Worm (Caenorhabditis elegans) whole organism, L4 larva: ENCODE measurements around the gene ncs-3.
A peak's percentile ranks its signal among the peaks of the same experiment; 100 is the strongest.

ENCODE experiments used
- D1046.2 ChIP-seq: fragments of 200-800 bp; sonication (Bioruptor generic); IDR thresholded peaks from 2 replicates; pipeline ENCODE4 v1.3.6; 2022; ENCODE audit warnings: missing genetic modification characterization, missing compliant biosample characterization
- F26F4.8 ChIP-seq: fragments of 200-800 bp; sonication (Bioruptor generic); conservative IDR thresholded peaks from 2 replicates; pipeline ENCODE4 v1.3.6; 2022; ENCODE audit warnings: missing genetic modification characterization, missing compliant biosample characterization
- F37D6.2 ChIP-seq: sonication (generic microtip); optimal IDR thresholded peaks from 2 replicates; lab custom pipeline; 2016; ENCODE audit warnings: mild to moderate bottlenecking, missing genetic modification characterization, missing compliant biosample characterization
- Y105C5A.15 ChIP-seq: fragments of 200-800 bp; sonication (Bioruptor generic); IDR thresholded peaks from 2 replicates; pipeline ENCODE4 v1.3.6; 2022; ENCODE audit warnings: missing genetic modification characterization, missing compliant biosample characterization
- Y48G9A.11 ChIP-seq: fragments of 200-800 bp; sonication (Bioruptor generic); IDR thresholded peaks from 2 replicates; pipeline ENCODE4 v1.3.6; 2022; ENCODE audit warnings: missing genetic modification reagents, missing genetic modification characterization, missing compliant biosample characterization
- Y5F2A.4 ChIP-seq: fragments of 200-800 bp; sonication (Bioruptor generic); optimal IDR thresholded peaks from 2 replicates; lab custom pipeline; 2018; ENCODE audit warnings: mild to moderate bottlenecking, missing genetic modification characterization, missing compliant biosample characterization
- Y75B8A.6 ChIP-seq: fragments of 200-800 bp; sonication (Bioruptor generic); IDR thresholded peaks from 2 replicates; pipeline ENCODE4 v1.3.6; 2022; ENCODE audit warnings: missing genetic modification reagents, missing genetic modification characterization, missing compliant biosample characterization
- ZK546.5 ChIP-seq, 2 experiments: sonication (generic microtip); optimal IDR thresholded peaks; 2 replicates each; lab custom pipeline; 2017; ENCODE audit warnings: missing biosample characterization in 2 of 2, missing genetic modification characterization in 2 of 2
- aha-1 ChIP-seq: fragments of 150-350 bp; peaks from one replicate; lab custom pipeline; 2014; ENCODE audit warnings: missing biosample characterization, missing genetic modification characterization
- ceh-62 ChIP-seq: sonication (generic microtip); optimal IDR thresholded peaks from 2 replicates; lab custom pipeline; 2017; ENCODE audit warnings: missing biosample characterization, missing genetic modification characterization
- ces-1 ChIP-seq: fragments of 150-350 bp; sonication (generic microtip); optimal IDR thresholded peaks from 4 replicates; lab custom pipeline; 2014; ENCODE audit warnings: missing biosample characterization, missing genetic modification reagents, missing genetic modification characterization
- ctbp-1 ChIP-seq: fragments of 200-800 bp; sonication (Bioruptor generic); IDR thresholded peaks from 2 replicates; pipeline ENCODE4 v1.3.6; 2022; ENCODE audit warnings: missing genetic modification reagents, missing genetic modification characterization, missing compliant biosample characterization
- daf-12 ChIP-seq: fragments of 150-350 bp; optimal IDR thresholded peaks from 2 replicates; lab custom pipeline; 2014; ENCODE audit warnings: missing biosample characterization, missing genetic modification reagents, missing genetic modification characterization
- duxl-1 ChIP-seq: sonication (generic microtip); optimal IDR thresholded peaks from 2 replicates; lab custom pipeline; 2016; ENCODE audit warnings: mild to moderate bottlenecking, missing genetic modification characterization, moderate library complexity, missing compliant biosample characterization; ENCODE audit not compliant: poor library complexity
- egl-27 ChIP-seq: sonication (generic microtip); optimal IDR thresholded peaks from 3 replicates; lab custom pipeline; 2017; ENCODE audit warnings: missing biosample characterization, missing genetic modification reagents, missing genetic modification characterization
- egl-43 ChIP-seq: fragments of 200-800 bp; sonication (Bioruptor generic); IDR thresholded peaks from 2 replicates; pipeline ENCODE4 v1.3.6; 2022; ENCODE audit warnings: missing genetic modification reagents, missing genetic modification characterization, missing compliant biosample characterization
- fkh-10 ChIP-seq: fragments of 150-350 bp; optimal IDR thresholded peaks from 2 replicates; lab custom pipeline; 2014; ENCODE audit warnings: missing biosample characterization, missing genetic modification reagents, missing genetic modification characterization
- fos-1 ChIP-seq: fragments of 150-350 bp; optimal IDR thresholded peaks from 2 replicates; lab custom pipeline; 2014; ENCODE audit warnings: missing biosample characterization, missing genetic modification characterization
- hlh-11 ChIP-seq: fragments of 200-800 bp; sonication (Bioruptor generic); optimal IDR thresholded peaks from 2 replicates; lab custom pipeline; 2018; ENCODE audit warnings: mild to moderate bottlenecking, missing genetic modification characterization, missing compliant biosample characterization
- hlh-30 ChIP-seq: sonication (generic microtip); optimal IDR thresholded peaks from 2 replicates; lab custom pipeline; 2017; ENCODE audit warnings: antibody characterized with exemption, mild to moderate bottlenecking, missing genetic modification characterization, missing compliant biosample characterization; ENCODE audit not compliant: insufficient read depth
- lin-15B ChIP-seq: fragments of 150-350 bp; sonication (generic microtip); optimal IDR thresholded peaks from 3 replicates; lab custom pipeline; 2014; ENCODE audit warnings: missing biosample characterization, missing genetic modification characterization
- lin-29 ChIP-seq: fragments of 200-800 bp; sonication (Bioruptor generic); IDR thresholded peaks from 2 replicates; pipeline ENCODE4 v1.3.6; 2022; ENCODE audit warnings: missing genetic modification reagents, missing genetic modification characterization, missing compliant biosample characterization
- lin-38 ChIP-seq: fragments of 200-800 bp; sonication (Bioruptor generic); IDR thresholded peaks from 2 replicates; pipeline ENCODE4 v1.3.6; 2022; ENCODE audit warnings: missing genetic modification reagents, missing genetic modification characterization, missing compliant biosample characterization
- lin-39 ChIP-seq: fragments of 150-350 bp; optimal IDR thresholded peaks from 2 replicates; lab custom pipeline; 2014; ENCODE audit warnings: missing biosample characterization, missing genetic modification reagents, missing genetic modification characterization
- lsy-2 ChIP-seq, 2 experiments: fragments of 150-350 bp in 1 of 2; sonication (generic microtip) in 1 of 2; optimal IDR thresholded peaks; 2 replicates each; lab custom pipeline; 2014 to 2017; ENCODE audit warnings: missing biosample characterization in 2 of 2, missing genetic modification characterization in 2 of 2
- madf-5 ChIP-seq, 2 experiments: fragments of 200-800 bp; sonication (Bioruptor generic); IDR thresholded peaks; 2 replicates each; pipeline ENCODE4 v1.3.6; 2022; ENCODE audit warnings: missing compliant biosample characterization in 2 of 2, missing genetic modification characterization in 2 of 2
- mdl-1 ChIP-seq, 2 experiments: fragments of 150-350 bp in 1 of 2; sonication (generic microtip) in 1 of 2; optimal IDR thresholded peaks; 2 replicates each; lab custom pipeline; 2014 to 2017; ENCODE audit warnings: missing biosample characterization in 2 of 2, missing genetic modification characterization in 2 of 2
- mep-1 ChIP-seq: fragments of 150-350 bp; sonication (generic microtip); optimal IDR thresholded peaks from 3 replicates; lab custom pipeline; 2014; ENCODE audit warnings: missing biosample characterization, missing genetic modification characterization
- mxl-2 ChIP-seq: fragments of 200-800 bp; sonication (Bioruptor generic); conservative IDR thresholded peaks from 2 replicates; pipeline ENCODE4 v1.3.6; 2022; ENCODE audit warnings: missing genetic modification reagents, missing genetic modification characterization, missing compliant biosample characterization
- mxl-3 ChIP-seq: fragments of 200-800 bp; sonication (Bioruptor generic); optimal IDR thresholded peaks from 2 replicates; lab custom pipeline; 2018; ENCODE audit warnings: mild to moderate bottlenecking, missing genetic modification characterization, missing compliant biosample characterization
- nhr-25 ChIP-seq: sonication (generic microtip); optimal IDR thresholded peaks from 2 replicates; lab custom pipeline; 2017; ENCODE audit warnings: missing genetic modification characterization, mild to moderate bottlenecking, missing compliant biosample characterization, antibody characterized with exemption, moderate library complexity, borderline replicate concordance; ENCODE audit not compliant: insufficient read depth
- nhr-48 ChIP-seq: sonication (generic microtip); optimal IDR thresholded peaks from 2 replicates; lab custom pipeline; 2016; ENCODE audit warnings: mild to moderate bottlenecking, missing genetic modification characterization, missing compliant biosample characterization
- nhr-6 ChIP-seq: fragments of 150-350 bp; optimal IDR thresholded peaks from 2 replicates; lab custom pipeline; 2014; ENCODE audit warnings: missing biosample characterization, missing genetic modification characterization
- nhr-77 ChIP-seq: fragments of 150-350 bp; optimal IDR thresholded peaks from 2 replicates; lab custom pipeline; 2014; ENCODE audit warnings: missing biosample characterization, missing genetic modification characterization
- pha-4 ChIP-seq, 2 experiments: fragments of 150-350 bp in 1 of 2; fragments of 200-800 bp in 1 of 2; sonication (Bioruptor generic) in 1 of 2; IDR thresholded peaks in 1 of 2; optimal IDR thresholded peaks in 1 of 2; 2 replicates each; pipeline versions ENCODE4 v1.3.6 to Lab custom; 2014 to 2022; ENCODE audit warnings: missing genetic modification characterization in 2 of 2, missing genetic modification reagents in 2 of 2, missing biosample characterization in 1 of 2, missing compliant biosample characterization in 1 of 2
- rbr-2 ChIP-seq: sonication (generic microtip); optimal IDR thresholded peaks from 2 replicates; lab custom pipeline; 2016; ENCODE audit warnings: missing genotype, missing genetic modification characterization, missing compliant biosample characterization
- sdz-12 ChIP-seq: fragments of 200-800 bp; sonication (Bioruptor generic); optimal IDR thresholded peaks from 2 replicates; lab custom pipeline; 2018; ENCODE audit warnings: mild to moderate bottlenecking, missing genetic modification characterization, missing compliant biosample characterization
- set-16 ChIP-seq: fragments of 200-800 bp; sonication (Bioruptor generic); IDR thresholded peaks from 2 replicates; pipeline ENCODE4 v1.3.6; 2022; ENCODE audit warnings: missing genetic modification reagents, missing genetic modification characterization, missing compliant biosample characterization
- skn-1 ChIP-seq: fragments of 150-350 bp; optimal IDR thresholded peaks from 2 replicates; lab custom pipeline; 2014; ENCODE audit warnings: missing biosample characterization, missing genetic modification characterization
- snpc-1.2 ChIP-seq: fragments of 200-800 bp; sonication (Bioruptor generic); IDR thresholded peaks from 2 replicates; pipeline ENCODE4 v1.3.6; 2022; ENCODE audit warnings: missing genetic modification reagents, missing genetic modification characterization, missing compliant biosample characterization
- tra-1 ChIP-seq: fragments of 200-800 bp; sonication (Bioruptor generic); IDR thresholded peaks from 2 replicates; pipeline ENCODE4 v1.3.6; 2022; ENCODE audit warnings: missing genetic modification reagents, missing genetic modification characterization, missing compliant biosample characterization
- unc-39 ChIP-seq: sonication (generic microtip); optimal IDR thresholded peaks from 2 replicates; lab custom pipeline; 2017; ENCODE audit warnings: missing biosample characterization, missing genetic modification characterization
- zip-11 ChIP-seq: fragments of 200-800 bp; sonication (Bioruptor generic); IDR thresholded peaks from 2 replicates; pipeline ENCODE4 v1.3.6; 2022; ENCODE audit warnings: missing genetic modification characterization, missing compliant biosample characterization

The ncs-3 gene

ce11 chrX:1012385-1012866 lies 41.5 kb upstream of the ncs-3 start (continued):
- TF ChIP-seq pha-4 (GFP tag; IDR thresholded peaks at IDR 0.05; lab: Robert Waterston, UW) (peak; percentile 40; the same call in 1 of the 2 replicates), pha-4 (tag; optimal IDR thresholded peaks at IDR 0.05; lab: Kevin White, UChicago) (no peak), rbr-2 (tag; lab: Kevin White, UChicago) (no peak), skn-1 (tag; lab: Kevin White, UChicago) (no peak), nhr-25 (no peak), mxl-3 (GFP tag; lab: Kevin White, UChicago) (no peak), F37D6.2 (tag; lab: Kevin White, UChicago) (no peak), daf-12 (tag; lab: Kevin White, UChicago) (no peak), lin-38 (GFP tag; lab: Robert Waterston, UW) (peak; percentile 38), duxl-1 (tag; lab: Kevin White, UChicago) (no peak), lin-39 (tag; lab: Kevin White, UChicago) (no peak), egl-27 (tag; lab: Kevin White, UChicago) (no peak), mdl-1 (tag; optimal IDR thresholded peaks at IDR 0.05; lab: Kevin White, UChicago) (no peak), ceh-62 (tag; lab: Kevin White, UChicago) (no peak), ZK546.5 (tag; optimal IDR thresholded peaks at IDR 0.05; lab: Kevin White, UChicago) (no peak), nhr-77 (tag; lab: Kevin White, UChicago) (peak; percentile 52), nhr-6 (tag; lab: Kevin White, UChicago) (no peak), lin-29 (no peak), nhr-48 (tag; lab: Kevin White, UChicago) (no peak), snpc-1.2 (0 out of 2 replicates have a peak, but pooled peaks have one; percentile 28), hlh-30 (no peak), tra-1 (GFP tag; lab: Robert Waterston, UW) (0 out of 2 replicates have a peak, but pooled peaks have one; percentile 32)

- TF ChIP-seq fkh-10 (GFP tag; lab: Kevin White, UChicago), result peak; percentile 89
- TF ChIP-seq Y75B8A.6, result no peak
- no peak for TF ChIP-seq fos-1 (tag; lab: Kevin White, UChicago)
- peak; percentile 41; the same call in 1 of the 2 replicates for TF ChIP-seq ctbp-1
- TF ChIP-seq ces-1 (GFP tag; lab: Kevin White, UChicago), result peak; percentile 36
Observed at ce11 chrX:1014708-1015107, 39.2 kb upstream of the ncs-3 start.

ce11 chrX:1017456-1017855 lies 36.4 kb upstream of the ncs-3 start, which contains the start of the genes F55A4.13 and nlf-1:
Gene F55A4.13 (minus strand): TSS chrX:1017556.
Gene nlf-1 (minus strand): TSS chrX:1017567.
- TF ChIP-seq Y5F2A.4 (GFP tag; lab: Kevin White, UChicago), result no peak
- TF ChIP-seq aha-1 (tag; lab: Kevin White, UChicago), result no peak
- no peak for TF ChIP-seq lin-15B (tag; lab: Kevin White, UChicago)
- TF ChIP-seq unc-39 (tag; lab: Kevin White, UChicago), result no peak
- TF ChIP-seq, all 104 proteins: peak for 0

ce11 chrX:1018586-1018985 lies 35.3 kb upstream of the ncs-3 start:
- TF ChIP-seq set-16 (GFP tag; lab: Robert Waterston, UW) (peak; percentile 54; the same call in 1 of the 2 replicates), mdl-1 (tag; optimal IDR thresholded peaks at IDR 0.05; lab: Kevin White, UChicago) (peak in 1 of 2 experiments; percentile 9), Y48G9A.11 (no peak), mxl-2 (GFP tag; lab: Robert Waterston, UW) (no peak), rbr-2 (tag; lab: Kevin White, UChicago) (peak; percentile 51), pha-4 (GFP tag; IDR thresholded peaks at IDR 0.05; lab: Robert Waterston, UW) (no peak), pha-4 (tag; optimal IDR thresholded peaks at IDR 0.05; lab: Kevin White, UChicago) (no peak), F26F4.8 (no peak), sdz-12 (no peak), lsy-2 (tag; optimal IDR thresholded peaks at IDR 0.05; lab: Kevin White, UChicago) (peak in 1 of 2 experiments; percentile 6), aha-1 (tag; lab: Kevin White, UChicago) (peak; percentile 75), hlh-11 (tag; lab: Kevin White, UChicago) (peak; percentile 2), madf-5 (GFP tag; IDR thresholded peaks at IDR 0.05; lab: Robert Waterston, UW) (no peak), egl-43 (GFP tag; lab: Robert Waterston, UW) (no peak), egl-27 (tag; lab: Kevin White, UChicago) (no peak), ceh-62 (tag; lab: Kevin White, UChicago) (no peak), D1046.2 (GFP tag; lab: Robert Waterston, UW) (no peak), nhr-6 (tag; lab: Kevin White, UChicago) (no peak), unc-39 (tag; lab: Kevin White, UChicago) (no peak), mep-1 (tag; lab: Kevin White, UChicago) (peak; percentile 44), nhr-25 (no peak), Y105C5A.15 (GFP tag; lab: Robert Waterston, UW) (no peak), hlh-30 (peak; percentile 19), zip-11 (no peak)
